Fruit fly (Drosophila melanogaster): ENCODE data around the gene mthl15.

The mthl15 gene

dm6 chr2L:10260750-10261493 lies 22.8 kb upstream of the mthl15 start, which contains the start of gene Pten (continued):
- TF ChIP-seq Fer1 (GFP tag; optimal IDR thresholded peaks at IDR 0.05) (peak; percentile 55), CG14050 (GFP tag; IDR thresholded peaks at IDR 0.05) (peak; percentile 43; the same call in 2 of the 3 replicates), row (GFP tag; IDR thresholded peaks at IDR 0.05) (peak; percentile 87), wek (GFP tag; optimal IDR thresholded peaks at IDR 0.05) (peak; percentile 68)

DNA sequence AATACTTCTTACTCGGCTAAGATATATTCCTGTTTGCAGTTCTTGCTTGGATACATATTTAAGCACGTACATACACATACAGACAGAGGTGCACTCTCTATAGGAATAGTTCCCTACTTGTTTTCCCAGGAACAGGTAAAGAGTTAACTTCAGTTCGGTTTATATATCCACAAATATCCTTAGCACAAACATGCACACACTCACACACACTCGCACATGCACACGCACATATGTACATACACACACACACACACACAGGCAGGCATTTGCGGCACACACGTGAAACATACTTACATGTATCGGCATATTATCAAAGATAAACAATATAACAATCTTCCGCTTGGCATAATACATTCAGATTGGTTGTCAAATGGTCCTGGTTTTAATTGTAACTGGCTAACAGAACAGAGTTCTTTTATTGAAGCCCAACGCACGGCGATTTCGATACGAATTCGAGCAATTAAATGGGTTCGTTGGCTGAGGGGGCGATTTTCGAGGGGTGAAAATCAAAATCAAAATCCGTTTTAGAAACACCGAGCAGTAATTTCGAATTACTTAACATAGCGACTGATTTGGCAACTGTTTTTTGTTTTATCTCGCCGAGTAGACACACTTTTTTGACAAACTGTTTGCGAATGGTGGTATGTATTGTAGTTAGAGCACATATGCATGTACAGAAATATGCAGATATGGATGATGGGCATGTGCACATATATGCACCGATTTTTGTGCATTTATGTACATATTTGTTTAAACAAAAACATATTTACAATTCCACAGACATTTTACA lies 22.0 kb upstream of the mthl15 start:
- TF ChIP-seq corto (GFP tag; optimal IDR thresholded peaks at IDR 0.05) (no peak), CG13775 (GFP tag; optimal IDR thresholded peaks at IDR 0.05) (no peak), Drgx (GFP tag; IDR thresholded peaks at IDR 0.05) (0 out of 2 replicates have a peak, but pooled peaks have one; percentile 27), cg (GFP tag; optimal IDR thresholded peaks at IDR 0.05) (peak; percentile 91), toy (GFP tag; IDR thresholded peaks at IDR 0.05) (no peak), Hmr (GFP tag; optimal IDR thresholded peaks at IDR 0.05) (no peak), CG14441 (GFP tag; IDR thresholded peaks at IDR 0.05) (no peak), CG7963 (GFP tag; IDR thresholded peaks at IDR 0.05; ENCODE audit: partially characterized antibody) (no peak), D (optimal IDR thresholded peaks at IDR 0.05) (no peak), D (GFP tag; optimal IDR thresholded peaks at IDR 0.05) (no peak), CG9437 (GFP tag; optimal IDR thresholded peaks at IDR 0.05) (no peak), kni (GFP tag; optimal IDR thresholded peaks at IDR 0.05) (no peak), zen (tag; optimal IDR thresholded peaks at IDR 0.05) (no peak), scrt (GFP tag; optimal IDR thresholded peaks at IDR 0.05) (no peak), CG8388 (GFP tag; optimal IDR thresholded peaks at IDR 0.05) (peak; percentile 99), lola (GFP tag; optimal IDR thresholded peaks at IDR 0.05) (peak in 1 of 3 experiments; percentile 44), CG2116 (GFP tag; optimal IDR thresholded peaks at IDR 0.05) (no peak), pnt (GFP tag; optimal IDR thresholded peaks at IDR 0.05) (no peak), pita (GFP tag; optimal IDR thresholded peaks at IDR 0.05) (no peak), CG1647 (GFP tag; optimal IDR thresholded peaks at IDR 0.05) (no peak), zfh2 (GFP tag; optimal IDR thresholded peaks at IDR 0.05) (no peak), sisA (GFP tag; IDR thresholded peaks at IDR 0.05) (no peak), CG4328 (GFP tag; optimal IDR thresholded peaks at IDR 0.05) (no peak), oc (tag; optimal IDR thresholded peaks at IDR 0.05) (no peak), CG13287 (GFP tag; IDR thresholded peaks at IDR 0.05; ENCODE audit: partially characterized antibody) (no peak), eyg (GFP tag; optimal IDR thresholded peaks at IDR 0.05) (no peak), CG15479 (GFP tag; optimal IDR thresholded peaks at IDR 0.05) (peak; percentile 47), HLH3B (GFP tag; IDR thresholded peaks at IDR 0.05) (no peak), gfzf (GFP tag; optimal IDR thresholded peaks at IDR 0.05) (no peak), Stat92E (GFP tag; optimal IDR thresholded peaks at IDR 0.05) (no peak), CG16779 (GFP tag; IDR thresholded peaks at IDR 0.05) (no peak), pan (optimal IDR thresholded peaks at IDR 0.05) (no peak), pan (GFP tag; optimal IDR thresholded peaks at IDR 0.05 in 1 of 2, IDR thresholded peaks at IDR 0.05 in 1 of 2) (peak in 1 of 2 experiments; percentile 48), CG6683 (GFP tag; optimal IDR thresholded peaks at IDR 0.05) (no peak), fd102C (GFP tag; optimal IDR thresholded peaks at IDR 0.05) (no peak), Atf6 (GFP tag; IDR thresholded peaks at IDR 0.05) (no peak), klu (GFP tag; IDR thresholded peaks at IDR 0.05) (no peak), CG16815 (GFP tag; optimal IDR thresholded peaks at IDR 0.05) (no peak), HLH4C (GFP tag; IDR thresholded peaks at IDR 0.05; ENCODE audit: partially characterized antibody) (no peak), tna (GFP tag; IDR thresholded peaks at IDR 0.05; ENCODE audit: partially characterized antibody) (no peak), chinmo (GFP tag; IDR thresholded peaks at IDR 0.05; ENCODE audit: partially characterized antibody) (no peak)

All from whole organism, embryonic.